Worm (Caenorhabditis elegans) whole organism, early embryonic: Measurements from ENCODE around the gene srf-3.

Experiments
- B0310.2 ChIP-seq: sonication (generic microtip); optimal IDR thresholded peaks from 2 replicates; lab custom pipeline; 2016; ENCODE audit warnings: mild to moderate bottlenecking, missing genetic modification characterization, missing compliant biosample characterization
- F13C5.2 ChIP-seq: sonication (generic microtip); optimal IDR thresholded peaks from 2 replicates; lab custom pipeline; 2017; ENCODE audit warnings: mild to moderate bottlenecking, missing genetic modification characterization, inconsistent platforms, missing compliant biosample characterization
- aly-1 ChIP-seq: sonication (generic microtip); optimal IDR thresholded peaks from 2 replicates; lab custom pipeline; 2016; ENCODE audit warnings: missing genetic modification characterization, missing compliant biosample characterization
- ama-1 ChIP-seq: fragments of 150-350 bp; optimal IDR thresholded peaks from 2 replicates; lab custom pipeline; 2014
- ceh-13 ChIP-seq: fragments of 200-800 bp; sonication (Bioruptor generic); optimal IDR thresholded peaks from 2 replicates; lab custom pipeline; 2018; ENCODE audit warnings: mild to moderate bottlenecking, missing genetic modification characterization, missing compliant biosample characterization
- ceh-36 ChIP-seq: sonication (generic microtip); optimal IDR thresholded peaks from 2 replicates; lab custom pipeline; 2016; ENCODE audit warnings: missing genetic modification characterization, inconsistent platforms, missing compliant biosample characterization
- ets-7 ChIP-seq: sonication (generic microtip); optimal IDR thresholded peaks from 2 replicates; lab custom pipeline; 2016; ENCODE audit warnings: missing genotype, missing genetic modification characterization, missing compliant biosample characterization
- flt-1 ChIP-seq: fragments of 200-800 bp; sonication (Bioruptor generic); IDR thresholded peaks from 2 replicates; pipeline ENCODE4 v1.3.6; 2022; ENCODE audit warnings: missing genetic modification characterization, missing compliant biosample characterization
- hmbx-1 ChIP-seq: sonication (generic microtip); optimal IDR thresholded peaks from 2 replicates; lab custom pipeline; 2016; ENCODE audit warnings: mild to moderate bottlenecking, missing genetic modification characterization, missing compliant biosample characterization
- hmg-4 ChIP-seq: fragments of 200-800 bp; sonication (Bioruptor generic); optimal IDR thresholded peaks from 2 replicates; lab custom pipeline; 2018; ENCODE audit warnings: mild to moderate bottlenecking, missing genetic modification characterization, missing compliant biosample characterization
- hnd-1 ChIP-seq: sonication (generic microtip); optimal IDR thresholded peaks from 2 replicates; lab custom pipeline; 2016; ENCODE audit warnings: missing genetic modification characterization, missing compliant biosample characterization
- pes-1 ChIP-seq: fragments of 200-800 bp; sonication (Bioruptor generic); IDR thresholded peaks from 2 replicates; pipeline ENCODE4 v1.3.6; 2022; ENCODE audit warnings: missing genetic modification reagents, missing genetic modification characterization, missing compliant biosample characterization
- scrt-1 ChIP-seq: fragments of 200-800 bp; sonication (Bioruptor generic); IDR thresholded peaks from 2 replicates; pipeline ENCODE4 v1.3.6; 2022; ENCODE audit warnings: missing genetic modification characterization, missing compliant biosample characterization
- sea-1 ChIP-seq: fragments of 200-800 bp; sonication (Bioruptor generic); conservative IDR thresholded peaks from 2 replicates; pipeline ENCODE4 v1.3.6; 2022; ENCODE audit warnings: missing genetic modification characterization, missing compliant biosample characterization
- tbx-11 ChIP-seq: fragments of 200-800 bp; sonication (Bioruptor generic); IDR thresholded peaks from 2 replicates; pipeline ENCODE4 v1.3.6; 2022; ENCODE audit warnings: missing genetic modification characterization, missing compliant biosample characterization
- tbx-37 ChIP-seq: fragments of 200-800 bp; sonication (Bioruptor generic); conservative IDR thresholded peaks from 2 replicates; pipeline ENCODE4 v1.3.6; 2022; ENCODE audit warnings: missing genetic modification reagents, missing genetic modification characterization, missing compliant biosample characterization
- tra-4 ChIP-seq: sonication (generic microtip); optimal IDR thresholded peaks from 2 replicates; lab custom pipeline; 2017; ENCODE audit warnings: missing genetic modification characterization, missing compliant biosample characterization

srf-3 gene

ce11 chrIV:12897146-12897545, 47.8 kb downstream of the srf-3 start:
- no peak for TF ChIP-seq tbx-37
- no peak for TF ChIP-seq flt-1 (GFP tag; lab: Robert Waterston, UW)
- no peak for TF ChIP-seq ceh-13
- TF ChIP-seq tbx-11 (GFP tag; lab: Robert Waterston, UW) = no peak
- TF ChIP-seq tra-4 (tag; lab: Kevin White, UChicago) = no peak
- TF ChIP-seq ama-1 (lab: Kevin White, UChicago) = no peak
- no peak for TF ChIP-seq hmbx-1 (tag; lab: Kevin White, UChicago)
- TF ChIP-seq sea-1 (GFP tag; lab: Robert Waterston, UW) = no peak
- TF ChIP-seq F13C5.2 (tag; lab: Kevin White, UChicago) = no peak
- no peak for TF ChIP-seq aly-1 (tag; lab: Kevin White, UChicago)

DNA sequence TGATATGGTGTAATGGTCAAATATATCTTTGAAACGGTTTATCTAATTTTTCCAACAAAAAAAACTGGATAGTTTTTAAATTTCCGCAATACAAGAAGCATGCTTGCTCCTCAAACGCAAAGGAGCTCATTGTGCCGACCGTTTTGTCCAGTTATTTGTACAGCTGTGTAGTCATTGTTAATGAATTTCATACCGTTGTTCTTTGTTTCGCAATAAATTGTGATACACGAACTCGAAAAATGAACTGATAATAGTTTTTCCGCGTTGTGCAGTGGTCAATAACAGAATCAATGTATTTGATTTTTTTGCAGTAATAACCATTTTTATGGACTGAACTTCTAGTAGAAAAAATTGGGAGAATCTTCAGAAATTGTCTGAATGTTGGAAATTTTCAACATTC, 49.5 kb downstream of the srf-3 start:
- TF ChIP-seq sea-1 (GFP tag; lab: Robert Waterston, UW) (no peak), ama-1 (lab: Kevin White, UChicago) (no peak), scrt-1 (GFP tag; lab: Robert Waterston, UW) (no peak), ceh-36 (tag; lab: Kevin White, UChicago) (no peak), tra-4 (tag; lab: Kevin White, UChicago) (no peak), hnd-1 (tag; lab: Kevin White, UChicago) (no peak), aly-1 (tag; lab: Kevin White, UChicago) (no peak), hmbx-1 (tag; lab: Kevin White, UChicago) (no peak), tbx-37 (no peak), ets-7 (tag; lab: Kevin White, UChicago) (no peak), ceh-13 (no peak), pes-1 (GFP tag; lab: Robert Waterston, UW) (no peak), tbx-11 (GFP tag; lab: Robert Waterston, UW) (no peak), F13C5.2 (tag; lab: Kevin White, UChicago) (no peak), hmg-4 (GFP tag; lab: Kevin White, UChicago) (no peak), flt-1 (GFP tag; lab: Robert Waterston, UW) (no peak)

DNA sequence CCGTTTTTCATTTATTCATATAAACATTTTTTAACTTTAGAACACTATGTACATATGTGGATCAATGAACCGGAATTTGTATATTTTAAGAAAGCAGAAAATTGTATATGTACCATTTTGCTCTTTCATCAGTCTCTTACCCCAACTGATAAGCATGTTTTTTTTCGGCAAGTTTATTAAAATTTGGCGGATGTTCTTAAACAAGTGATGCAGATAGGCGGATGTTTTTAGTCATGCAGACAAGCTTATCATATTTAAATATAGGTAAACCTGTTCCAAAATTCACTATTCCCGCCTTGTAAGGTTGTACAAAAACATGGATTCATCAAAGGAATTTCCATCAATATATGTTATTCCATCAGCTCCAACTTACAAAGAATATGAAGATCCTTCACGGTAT, 50.1 kb downstream of the srf-3 start, which contains the start of gene K08D8.9:
TSS of gene K08D8.9 (plus strand) at position 301 of the 400 bp plus-strand sequence.
- TF ChIP-seq hnd-1 (tag; lab: Kevin White, UChicago) (no peak), aly-1 (tag; lab: Kevin White, UChicago) (no peak), sea-1 (GFP tag; lab: Robert Waterston, UW) (no peak), scrt-1 (GFP tag; lab: Robert Waterston, UW) (no peak), ceh-36 (tag; lab: Kevin White, UChicago) (no peak), tbx-37 (no peak), B0310.2 (no peak), F13C5.2 (tag; lab: Kevin White, UChicago) (no peak), ets-7 (tag; lab: Kevin White, UChicago) (no peak), tbx-11 (GFP tag; lab: Robert Waterston, UW) (no peak), ama-1 (lab: Kevin White, UChicago) (no peak), hmbx-1 (tag; lab: Kevin White, UChicago) (no peak), hmg-4 (GFP tag; lab: Kevin White, UChicago) (no peak), tra-4 (tag; lab: Kevin White, UChicago) (no peak), ceh-13 (no peak)

ce11 chrIV:12900267-12900666, 51.0 kb downstream of the srf-3 start, which contains the start of gene K08D8.10:
TSS of gene K08D8.10 (plus strand) at chrIV:12900567.
- no peak for TF ChIP-seq ets-7 (tag; lab: Kevin White, UChicago)
- no peak for TF ChIP-seq flt-1 (GFP tag; lab: Robert Waterston, UW)
- no peak for TF ChIP-seq hmg-4 (GFP tag; lab: Kevin White, UChicago)
- no peak for TF ChIP-seq scrt-1 (GFP tag; lab: Robert Waterston, UW)
- no peak for TF ChIP-seq F13C5.2 (tag; lab: Kevin White, UChicago)
- TF ChIP-seq hnd-1 (tag; lab: Kevin White, UChicago) = no peak

ce11 chrIV:12901602-12902001, 52.3 kb downstream of the srf-3 start:
- TF ChIP-seq hmbx-1 (tag; lab: Kevin White, UChicago) = no peak
- no peak for TF ChIP-seq sea-1 (GFP tag; lab: Robert Waterston, UW)
- TF ChIP-seq aly-1 (tag; lab: Kevin White, UChicago) = no peak
- no peak for TF ChIP-seq tbx-37
- TF ChIP-seq hnd-1 (tag; lab: Kevin White, UChicago) = no peak
- no peak for TF ChIP-seq pes-1 (GFP tag; lab: Robert Waterston, UW)
- TF ChIP-seq ceh-36 (tag; lab: Kevin White, UChicago) = no peak
- no peak for TF ChIP-seq hmg-4 (GFP tag; lab: Kevin White, UChicago)
- no peak for TF ChIP-seq ets-7 (tag; lab: Kevin White, UChicago)
- no peak for TF ChIP-seq F13C5.2 (tag; lab: Kevin White, UChicago)
- no peak for TF ChIP-seq ama-1 (lab: Kevin White, UChicago)

ce11 chrIV:12902430-12903110, 53.3 kb downstream of the srf-3 start, which contains the start of gene K08D8.2:
TSS of gene K08D8.2 (plus strand) at chrIV:12903060.
- TF ChIP-seq F13C5.2 (tag; lab: Kevin White, UChicago) = no peak
- no peak for TF ChIP-seq tra-4 (tag; lab: Kevin White, UChicago)
- TF ChIP-seq tbx-11 (GFP tag; lab: Robert Waterston, UW) = no peak
- no peak for TF ChIP-seq ceh-13
- no peak for TF ChIP-seq B0310.2
- no peak for TF ChIP-seq pes-1 (GFP tag; lab: Robert Waterston, UW)
- TF ChIP-seq ceh-36 (tag; lab: Kevin White, UChicago) = no peak
- no peak for TF ChIP-seq ama-1 (lab: Kevin White, UChicago)

- TF ChIP-seq aly-1 (tag; lab: Kevin White, UChicago) (no peak), ama-1 (lab: Kevin White, UChicago) (no peak)
These were observed 54.4 kb downstream of the srf-3 start for ce11 chrIV:12903687-12904086.
